Worm (Caenorhabditis elegans) whole organism, young adult: ENCODE measurements around the gene pgl-1.
A peak's percentile ranks its signal among the peaks of the same experiment; 100 is the strongest.

Experiments used
- C17E4.6 ChIP-seq: fragments of 200-800 bp; sonication (Bioruptor generic); IDR thresholded peaks from 2 replicates; pipeline ENCODE4 v1.3.6; 2022; ENCODE audit warnings: missing genetic modification reagents, missing genetic modification characterization, missing compliant biosample characterization
- D2030.7 ChIP-seq: fragments of 200-800 bp; sonication (Bioruptor generic); IDR thresholded peaks from 2 replicates; pipeline ENCODE4 v1.3.6; 2022; ENCODE audit warnings: missing genetic modification reagents, missing genetic modification characterization, missing compliant biosample characterization
- F23B12.7 ChIP-seq: sonication (generic microtip); optimal IDR thresholded peaks from 2 replicates; lab custom pipeline; 2017; ENCODE audit warnings: missing genetic modification characterization, mild to moderate bottlenecking, missing compliant biosample characterization, antibody characterized with exemption, moderate library complexity; ENCODE audit not compliant: insufficient read depth
- F39B2.1 ChIP-seq: fragments of 200-800 bp; sonication (Bioruptor generic); IDR thresholded peaks from 2 replicates; pipeline ENCODE4 v1.3.6; 2022; ENCODE audit warnings: missing genetic modification reagents, missing genetic modification characterization, missing compliant biosample characterization
- K12H6.12 ChIP-seq: fragments of 200-800 bp; sonication (Bioruptor generic); optimal IDR thresholded peaks from 2 replicates; lab custom pipeline; 2018; ENCODE audit warnings: mild to moderate bottlenecking, missing genetic modification characterization, missing compliant biosample characterization
- Y56A3A.18 ChIP-seq: fragments of 200-800 bp; sonication (Bioruptor generic); IDR thresholded peaks from 2 replicates; pipeline ENCODE4 v1.3.6; 2022; ENCODE audit warnings: missing genetic modification reagents, missing genetic modification characterization, missing compliant biosample characterization
- Y79H2A.3 ChIP-seq: fragments of 200-800 bp; sonication (Bioruptor generic); conservative IDR thresholded peaks from 2 replicates; pipeline ENCODE4 v1.3.6; 2022; ENCODE audit warnings: missing genetic modification reagents, missing genetic modification characterization, missing compliant biosample characterization
- ZK185.1 ChIP-seq: sonication (generic microtip); optimal IDR thresholded peaks from 2 replicates; lab custom pipeline; 2016; ENCODE audit warnings: mild to moderate bottlenecking, missing genetic modification characterization, missing compliant biosample characterization; ENCODE audit not compliant: poor library complexity, severe bottlenecking
- attf-3 ChIP-seq: fragments of 200-800 bp; sonication (Bioruptor generic); conservative IDR thresholded peaks from 2 replicates; pipeline ENCODE4 v1.3.6; 2022; ENCODE audit warnings: missing genetic modification reagents, missing genetic modification characterization, missing compliant biosample characterization
- attf-5 ChIP-seq: fragments of 200-800 bp; sonication (Bioruptor generic); optimal IDR thresholded peaks from 2 replicates; lab custom pipeline; 2018; ENCODE audit warnings: mild to moderate bottlenecking, missing genetic modification characterization, missing compliant biosample characterization
- bed-1 ChIP-seq: fragments of 200-800 bp; sonication (Bioruptor generic); IDR thresholded peaks from 2 replicates; pipeline ENCODE4 v1.3.6; 2022; ENCODE audit warnings: missing genetic modification reagents, missing genetic modification characterization, missing compliant biosample characterization
- cebp-1 ChIP-seq, 2 experiments: fragments of 200-800 bp in 1 of 2; sonication (Bioruptor generic) in 1 of 2; sonication (generic microtip) in 1 of 2; IDR thresholded peaks in 1 of 2; optimal IDR thresholded peaks in 1 of 2; 2 replicates each; pipeline versions ENCODE4 v1.3.6 to Lab custom; 2017 to 2022; ENCODE audit warnings: missing compliant biosample characterization in 2 of 2, missing genetic modification characterization in 2 of 2, mild to moderate bottlenecking in 1 of 2, missing genetic modification reagents in 1 of 2, moderate library complexity in 1 of 2
- ceh-58 ChIP-seq: fragments of 200-800 bp; sonication (Bioruptor generic); IDR thresholded peaks from 2 replicates; pipeline ENCODE4 v1.3.6; 2022; ENCODE audit warnings: missing genetic modification characterization, missing compliant biosample characterization
- efl-1 ChIP-seq: fragments of 150-350 bp; optimal IDR thresholded peaks from 2 replicates; lab custom pipeline; 2014; ENCODE audit warnings: missing biosample characterization, missing genetic modification reagents, missing genetic modification characterization
- ekl-4 ChIP-seq: fragments of 200-800 bp; sonication (Bioruptor generic); IDR thresholded peaks from 2 replicates; pipeline ENCODE4 v1.3.6; 2022; ENCODE audit warnings: missing genetic modification reagents, missing genetic modification characterization, missing compliant biosample characterization
- gei-17 ChIP-seq: fragments of 200-800 bp; sonication (Bioruptor generic); optimal IDR thresholded peaks from 2 replicates; lab custom pipeline; 2018; ENCODE audit warnings: mild to moderate bottlenecking, missing genetic modification characterization, missing compliant biosample characterization
- hlh-12 ChIP-seq: sonication (generic microtip); optimal IDR thresholded peaks from 2 replicates; lab custom pipeline; 2016; ENCODE audit warnings: missing genetic modification characterization, missing compliant biosample characterization
- hmg-1.2 ChIP-seq: fragments of 200-800 bp; sonication (Bioruptor generic); IDR thresholded peaks from 2 replicates; pipeline ENCODE4 v1.3.6; 2022; ENCODE audit warnings: missing genetic modification reagents, missing genetic modification characterization, missing compliant biosample characterization
- lag-1 ChIP-seq: fragments of 200-800 bp; sonication (Bioruptor generic); IDR thresholded peaks from 2 replicates; pipeline ENCODE4 v1.3.6; 2022; ENCODE audit warnings: missing genetic modification reagents, missing genetic modification characterization, missing compliant biosample characterization
- lin-26 ChIP-seq: fragments of 200-800 bp; sonication (Bioruptor generic); IDR thresholded peaks from 2 replicates; pipeline ENCODE4 v1.3.6; 2022; ENCODE audit warnings: missing genetic modification reagents, missing genetic modification characterization, missing compliant biosample characterization
- lin-35 ChIP-seq, 3 experiments: fragments of 150-350 bp in 2 of 3; sonication (generic microtip) in 1 of 3; optimal IDR thresholded peaks; 2 replicates each; lab custom pipeline; 2014 to 2018; ENCODE audit warnings: missing biosample characterization in 3 of 3, missing genetic modification characterization in 3 of 3, missing genetic modification reagents in 3 of 3
- lin-40 ChIP-seq: sonication (generic microtip); optimal IDR thresholded peaks from 2 replicates; lab custom pipeline; 2016; ENCODE audit warnings: missing genetic modification characterization, mild to moderate bottlenecking, missing compliant biosample characterization, missing genotype, missing genetic modification reagents
- madf-3 ChIP-seq: fragments of 200-800 bp; sonication (Bioruptor generic); IDR thresholded peaks from 2 replicates; pipeline ENCODE4 v1.3.6; 2022; ENCODE audit warnings: missing genetic modification reagents, missing genetic modification characterization, missing compliant biosample characterization
- mcd-1 ChIP-seq: fragments of 200-800 bp; sonication (Bioruptor generic); IDR thresholded peaks from 2 replicates; pipeline ENCODE4 v1.3.6; 2022; ENCODE audit warnings: missing genetic modification reagents, missing genetic modification characterization, missing compliant biosample characterization
- mel-28 ChIP-seq: sonication (generic microtip); optimal IDR thresholded peaks from 2 replicates; lab custom pipeline; 2016; ENCODE audit warnings: borderline replicate concordance, mild to moderate bottlenecking, missing genetic modification characterization, missing compliant biosample characterization
- mxl-1 ChIP-seq: sonication (generic microtip); optimal IDR thresholded peaks from 2 replicates; lab custom pipeline; 2016; ENCODE audit warnings: missing genetic modification characterization, missing compliant biosample characterization
- nfya-2 ChIP-seq: fragments of 200-800 bp; sonication (Bioruptor generic); IDR thresholded peaks from 2 replicates; pipeline ENCODE4 v1.3.6; 2022; ENCODE audit warnings: missing genetic modification reagents, missing genetic modification characterization, missing compliant biosample characterization
- nfyb-1 ChIP-seq: fragments of 200-800 bp; sonication (Bioruptor generic); IDR thresholded peaks from 2 replicates; pipeline ENCODE4 v1.3.6; 2022; ENCODE audit warnings: missing genetic modification reagents, missing genetic modification characterization, missing compliant biosample characterization
- nhr-27 ChIP-seq: fragments of 200-800 bp; sonication (Bioruptor generic); optimal IDR thresholded peaks from 2 replicates; lab custom pipeline; 2018; ENCODE audit warnings: mild to moderate bottlenecking, missing genetic modification characterization, moderate library complexity, missing compliant biosample characterization
- nhr-90 ChIP-seq: sonication (generic microtip); optimal IDR thresholded peaks from 2 replicates; lab custom pipeline; 2016; ENCODE audit warnings: missing genotype, mild to moderate bottlenecking, missing genetic modification characterization, missing compliant biosample characterization
- rpc-1 ChIP-seq, 2 experiments: fragments of 150-350 bp in 1 of 2; sonication (generic microtip) in 1 of 2; optimal IDR thresholded peaks; 2 replicates each; lab custom pipeline; 2014 to 2018; ENCODE audit warnings: missing biosample characterization in 1 of 2, missing genetic modification characterization in 1 of 2, missing genetic modification reagents in 1 of 2, missing genotype in 1 of 2
- sdz-38 ChIP-seq: sonication (generic microtip); optimal IDR thresholded peaks from 2 replicates; lab custom pipeline; 2016; ENCODE audit warnings: missing genotype, missing genetic modification characterization, missing compliant biosample characterization
- snpc-1.1 ChIP-seq: sonication (generic microtip); optimal IDR thresholded peaks from 2 replicates; lab custom pipeline; 2017; ENCODE audit warnings: missing genetic modification characterization, mild to moderate bottlenecking, missing compliant biosample characterization, antibody characterized with exemption, moderate library complexity, missing genotype, missing genetic modification reagents; ENCODE audit not compliant: insufficient read depth
- snpc-3.4 ChIP-seq: sonication (generic microtip); optimal IDR thresholded peaks from 2 replicates; lab custom pipeline; 2017; ENCODE audit warnings: missing genetic modification characterization, mild to moderate bottlenecking, missing compliant biosample characterization, antibody characterized with exemption, moderate library complexity, missing genotype, missing genetic modification reagents
- somi-1 ChIP-seq: fragments of 200-800 bp; sonication (Bioruptor generic); optimal IDR thresholded peaks from 2 replicates; lab custom pipeline; 2018; ENCODE audit warnings: mild to moderate bottlenecking, missing genetic modification characterization, missing compliant biosample characterization
- sptf-2 ChIP-seq: fragments of 200-800 bp; sonication (Bioruptor generic); optimal IDR thresholded peaks from 2 replicates; lab custom pipeline; 2018; ENCODE audit warnings: mild to moderate bottlenecking, missing genetic modification characterization, missing compliant biosample characterization
- tbp1 ChIP-seq: fragments of 200-800 bp; sonication (Bioruptor generic); optimal IDR thresholded peaks from 2 replicates; lab custom pipeline; 2018; ENCODE audit warnings: mild to moderate bottlenecking, missing genetic modification characterization, missing compliant biosample characterization
- unc-130 ChIP-seq: sonication (generic microtip); optimal IDR thresholded peaks from 2 replicates; lab custom pipeline; 2016; ENCODE audit warnings: missing genetic modification reagents, missing genetic modification characterization, missing compliant biosample characterization
- unc-62 ChIP-seq: fragments of 150-350 bp; optimal IDR thresholded peaks from 2 replicates; lab custom pipeline; 2014; ENCODE audit warnings: missing biosample characterization, missing genetic modification reagents, missing genetic modification characterization
- ztf-22 ChIP-seq: fragments of 200-800 bp; sonication (Bioruptor generic); optimal IDR thresholded peaks from 2 replicates; lab custom pipeline; 2018; ENCODE audit warnings: mild to moderate bottlenecking, missing genetic modification characterization, moderate library complexity, missing compliant biosample characterization
- ztf-26 ChIP-seq: sonication (generic microtip); optimal IDR thresholded peaks from 2 replicates; lab custom pipeline; 2017; ENCODE audit warnings: missing genetic modification characterization, missing compliant biosample characterization
- ztf-28 ChIP-seq: fragments of 200-800 bp; sonication (Bioruptor generic); IDR thresholded peaks from 2 replicates; pipeline ENCODE4 v1.3.6; 2022; ENCODE audit warnings: missing genetic modification reagents, missing genetic modification characterization, missing compliant biosample characterization
- ztf-3 ChIP-seq: fragments of 200-800 bp; sonication (Bioruptor generic); optimal IDR thresholded peaks from 2 replicates; lab custom pipeline; 2018; ENCODE audit warnings: mild to moderate bottlenecking, missing genetic modification characterization, missing compliant biosample characterization
- ztf-6 ChIP-seq: fragments of 200-800 bp; sonication (Bioruptor generic); IDR thresholded peaks from 2 replicates; pipeline ENCODE4 v1.3.6; 2022; ENCODE audit warnings: missing genetic modification reagents, missing genetic modification characterization, missing compliant biosample characterization

pgl-1 gene

DNA sequence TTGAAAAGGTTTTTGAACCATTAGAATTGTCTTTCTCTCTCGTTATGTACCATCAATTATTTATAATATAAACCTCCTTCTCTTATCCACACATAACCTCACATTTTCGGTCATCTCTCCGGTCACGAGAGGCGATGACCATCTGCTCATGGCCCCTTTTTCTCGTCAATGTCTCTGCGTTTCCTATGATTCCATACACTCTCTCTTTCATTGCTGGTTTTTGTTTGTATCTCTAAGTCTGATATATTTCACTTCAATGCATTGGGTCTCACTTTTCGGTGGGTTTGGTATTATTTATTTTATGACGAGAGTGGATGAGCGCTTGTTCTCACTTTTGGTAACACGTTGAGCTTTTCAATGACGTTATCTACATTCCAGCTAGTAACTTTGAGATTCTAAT, 45.9 kb upstream of the pgl-1 start:
- peak; percentile 11 for TF ChIP-seq lin-40 (tag; lab: Kevin White, UChicago)
- TF ChIP-seq cebp-1 (GFP tag; IDR thresholded peaks at IDR 0.05; lab: Robert Waterston, UW): no peak
- TF ChIP-seq cebp-1 (tag; optimal IDR thresholded peaks at IDR 0.05; lab: Kevin White, UChicago): peak; percentile 39
- peak in 1 of 3 experiments; percentile 17 for TF ChIP-seq lin-35 (GFP tag; optimal IDR thresholded peaks at IDR 0.05; lab: Kevin White, UChicago)
- peak; percentile 85 for TF ChIP-seq hmg-1.2 (GFP tag; lab: Robert Waterston, UW)
- peak; percentile 46; the same call in 1 of the 2 replicates for TF ChIP-seq ekl-4 (GFP tag; lab: Robert Waterston, UW)
- TF ChIP-seq attf-5 (GFP tag; lab: Kevin White, UChicago): peak; percentile 32
- no peak for TF ChIP-seq sdz-38
- TF ChIP-seq unc-130 (GFP tag; lab: Kevin White, UChicago): no peak

DNA sequence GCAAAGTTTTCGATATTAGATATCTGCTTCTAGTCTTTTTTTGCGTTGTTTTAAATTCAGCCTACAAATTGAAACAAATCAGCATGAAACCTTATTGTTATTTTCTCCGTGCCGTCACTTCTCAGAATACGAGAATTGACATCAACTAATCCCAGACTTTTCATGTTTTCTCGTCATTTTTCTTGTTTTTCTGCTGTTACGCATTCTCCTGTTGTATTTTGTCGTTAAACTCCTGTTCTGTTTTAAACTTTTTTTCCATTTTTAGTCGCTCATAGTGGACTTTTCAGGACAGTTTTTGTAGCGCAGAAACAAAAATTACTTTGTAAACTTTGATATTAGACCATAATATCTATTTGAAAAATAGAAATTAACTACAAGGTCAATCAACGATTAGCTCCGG, 45.1 kb upstream of the pgl-1 start:
- TF ChIP-seq snpc-3.4 (tag; lab: Kevin White, UChicago): no peak
- no peak for TF ChIP-seq mxl-1 (tag; lab: Kevin White, UChicago)
- TF ChIP-seq rpc-1 (optimal IDR thresholded peaks at IDR 0.05; lab: Kevin White, UChicago): no peak
- no peak for TF ChIP-seq rpc-1 (tag; optimal IDR thresholded peaks at IDR 0.05; lab: Kevin White, UChicago)
- TF ChIP-seq ztf-6 (GFP tag; lab: Robert Waterston, UW): no peak
- no peak for TF ChIP-seq efl-1 (GFP tag; lab: Kevin White, UChicago)
- TF ChIP-seq nfya-2 (GFP tag; lab: Robert Waterston, UW): no peak
- no peak for TF ChIP-seq Y79H2A.3
- TF ChIP-seq gei-17 (GFP tag; lab: Kevin White, UChicago): no peak
- no peak for TF ChIP-seq nhr-27
- TF ChIP-seq hlh-12 (tag; lab: Kevin White, UChicago): no peak
- no peak for TF ChIP-seq attf-3 (GFP tag; lab: Robert Waterston, UW)

DNA sequence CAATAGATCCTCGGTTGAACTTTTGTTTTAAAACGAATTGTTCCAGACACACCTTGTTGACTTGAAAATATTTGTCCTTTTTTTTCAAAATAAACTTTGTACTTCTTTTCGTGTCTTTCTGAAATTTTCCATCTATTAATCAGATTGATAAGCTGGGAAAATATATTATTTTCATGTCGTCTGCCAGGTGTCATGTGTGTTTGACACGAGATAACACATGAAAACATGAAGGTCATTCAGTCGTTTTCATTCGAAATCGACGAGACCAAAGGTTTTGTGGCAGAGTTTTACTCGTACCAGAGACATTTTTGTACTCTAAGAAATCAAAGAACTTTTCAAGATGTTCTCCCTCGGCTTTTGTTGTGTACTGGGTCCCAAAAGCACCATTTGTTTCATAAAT, 43.5 kb upstream of the pgl-1 start:
- no peak for TF ChIP-seq ceh-58 (GFP tag; lab: Robert Waterston, UW)
- TF ChIP-seq ZK185.1: no peak
- no peak for TF ChIP-seq somi-1 (GFP tag; lab: Kevin White, UChicago)
- no peak for TF ChIP-seq F23B12.7 (tag; lab: Kevin White, UChicago)
- no peak for TF ChIP-seq gei-17 (GFP tag; lab: Kevin White, UChicago)
- no peak for TF ChIP-seq ztf-3 (GFP tag; lab: Kevin White, UChicago)
- no peak for TF ChIP-seq mel-28 (tag; lab: Kevin White, UChicago)
- no peak for TF ChIP-seq Y79H2A.3
- TF ChIP-seq ztf-22 (GFP tag; lab: Kevin White, UChicago): no peak
- TF ChIP-seq nhr-90 (tag; lab: Kevin White, UChicago): no peak
- no peak for TF ChIP-seq unc-130 (GFP tag; lab: Kevin White, UChicago)
- TF ChIP-seq K12H6.12 (tag; lab: Kevin White, UChicago): no peak
- no peak for TF ChIP-seq Y56A3A.18 (GFP tag; lab: Robert Waterston, UW)
- TF ChIP-seq tbp1 (GFP tag; lab: Kevin White, UChicago): peak; percentile 5
- no peak for TF ChIP-seq mcd-1 (GFP tag; lab: Robert Waterston, UW)
- TF ChIP-seq cebp-1 (GFP tag; IDR thresholded peaks at IDR 0.05; lab: Robert Waterston, UW): 0 out of 2 replicates have a peak, but pooled peaks have one; percentile 15
- TF ChIP-seq cebp-1 (tag; optimal IDR thresholded peaks at IDR 0.05; lab: Kevin White, UChicago): peak; percentile 50
- TF ChIP-seq ztf-6 (GFP tag; lab: Robert Waterston, UW): no peak
- TF ChIP-seq sptf-2 (GFP tag; lab: Kevin White, UChicago): no peak
- TF ChIP-seq nfyb-1: no peak
- no peak for TF ChIP-seq D2030.7
- no peak for TF ChIP-seq madf-3 (GFP tag; lab: Robert Waterston, UW)
- TF ChIP-seq F39B2.1 (GFP tag; lab: Robert Waterston, UW): no peak
- no peak for TF ChIP-seq lin-26 (GFP tag; lab: Robert Waterston, UW)
- no peak for TF ChIP-seq snpc-1.1
- TF ChIP-seq C17E4.6 (GFP tag; lab: Robert Waterston, UW): no peak
- no peak for TF ChIP-seq bed-1 (GFP tag; lab: Robert Waterston, UW)
- no peak for TF ChIP-seq lag-1 (GFP tag; lab: Robert Waterston, UW)
- TF ChIP-seq unc-62 (GFP tag; lab: Kevin White, UChicago): no peak
- no peak for TF ChIP-seq ztf-28
- peak; percentile 19 for TF ChIP-seq ztf-26 (tag; lab: Kevin White, UChicago)
- TF ChIP-seq attf-3 (GFP tag; lab: Robert Waterston, UW): no peak
